Worm (Caenorhabditis elegans): ENCODE results near the gene nlp-47.

- no peak for TF ChIP-seq ets-4 (GFP tag; optimal IDR thresholded peaks at IDR 0.05)
- TF ChIP-seq snpc-4 (GFP tag; optimal IDR thresholded peaks at IDR 0.05) = no peak
- TF ChIP-seq snpc-4 (tag; optimal IDR thresholded peaks at IDR 0.05) = no peak
- TF ChIP-seq egrh-3 (GFP tag; IDR thresholded peaks at IDR 0.05) = no peak
- TF ChIP-seq ztf-25 (GFP tag; IDR thresholded peaks at IDR 0.05) = no peak
- no peak for TF ChIP-seq mxl-1 (tag; optimal IDR thresholded peaks at IDR 0.05)
- TF ChIP-seq mes-4 (tag; optimal IDR thresholded peaks at IDR 0.05) = no peak
- no peak for TF ChIP-seq ama-1 (optimal IDR thresholded peaks at IDR 0.05)
- no peak for TF ChIP-seq ama-1 (GFP tag; optimal IDR thresholded peaks at IDR 0.05)
- no peak for TF ChIP-seq F23B12.7 (tag; optimal IDR thresholded peaks at IDR 0.05; ENCODE audit: insufficient read depth)
- TF ChIP-seq ccch-3 (GFP tag; optimal IDR thresholded peaks at IDR 0.05) = no peak
- TF ChIP-seq T07F8.4 (tag; optimal IDR thresholded peaks at IDR 0.05) = no peak
- TF ChIP-seq F52B5.7 (tag; optimal IDR thresholded peaks at IDR 0.05) = no peak
- no peak for TF ChIP-seq xnd-1 (tag; optimal IDR thresholded peaks at IDR 0.05)
- no peak for TF ChIP-seq let-526 (GFP tag; IDR thresholded peaks at IDR 0.05)
- no peak for TF ChIP-seq tlf-1 (GFP tag; optimal IDR thresholded peaks at IDR 0.05)
Observed at ce11 chrIV:5291207-5291606, 560 bp downstream of the nlp-47 start.
